Worm (Caenorhabditis elegans): ENCODE results near the gene C35C5.9.

- TF ChIP-seq snpc-4 (tag; optimal IDR thresholded peaks at IDR 0.05), result no peak
- TF ChIP-seq drap-1 (GFP tag; optimal IDR thresholded peaks at IDR 0.05), result no peak
- no peak for TF ChIP-seq unc-39 (tag; optimal IDR thresholded peaks at IDR 0.05)
- TF ChIP-seq unc-62 (GFP tag; optimal IDR thresholded peaks at IDR 0.05), result no peak
- no peak for TF ChIP-seq mab-5 (tag; optimal IDR thresholded peaks at IDR 0.05)
- no peak for TF ChIP-seq nhr-12 (tag; optimal IDR thresholded peaks at IDR 0.05)
- no peak for TF ChIP-seq ceh-43 (GFP tag; optimal IDR thresholded peaks at IDR 0.05)
- TF ChIP-seq elt-3 (tag; optimal IDR thresholded peaks at IDR 0.05), result no peak
- peak; percentile 15 for TF ChIP-seq elt-1 (tag; optimal IDR thresholded peaks at IDR 0.05; ENCODE audit: borderline replicate concordance, insufficient read depth)
- no peak for TF ChIP-seq lin-13 (tag; optimal IDR thresholded peaks at IDR 0.05)
- TF ChIP-seq nhr-28 (tag; optimal IDR thresholded peaks at IDR 0.05), result no peak
Measured at ce11 chrX:11563663-11564062, 27.3 kb downstream of the C35C5.9 start, which contains the start of gene trpp-9.

Data from whole organism, mixed stage, embryonic.